Fruit fly (Drosophila melanogaster) whole organism, embryonic: ENCODE measurements around the gene Hsp67Ba.

Experiments
- CG10565 ChIP-seq: fragments of 200-800 bp; sonication (Bioruptor generic); optimal IDR thresholded peaks from 3 replicates; lab custom pipeline; 2016; ENCODE audit warnings: missing biosample characterization, mild to moderate bottlenecking, missing genetic modification characterization
- CG10979 ChIP-seq: fragments of 200-800 bp; sonication (Bioruptor generic); optimal IDR thresholded peaks from 2 replicates; lab custom pipeline; 2018; ENCODE audit warnings: missing biosample characterization, mild to moderate bottlenecking, missing genetic modification characterization, moderate library complexity
- CG11560 ChIP-seq: fragments of 200-800 bp; sonication (Bioruptor generic); IDR thresholded peaks from 3 replicates; pipeline ENCODE4 v1.3.6; 2022; ENCODE audit warnings: missing biosample characterization, missing genetic modification characterization
- CG12071 ChIP-seq: fragments of 200-800 bp; sonication (Bioruptor generic); optimal IDR thresholded peaks from 3 replicates; lab custom pipeline; 2018; ENCODE audit warnings: missing biosample characterization, mild to moderate bottlenecking, missing genetic modification characterization
- CG12219 ChIP-seq: fragments of 200-800 bp; sonication (Bioruptor generic); optimal IDR thresholded peaks from 3 replicates; lab custom pipeline; 2018; ENCODE audit warnings: missing biosample characterization, mild to moderate bottlenecking, missing genetic modification characterization
- CG12942 ChIP-seq: fragments of 200-800 bp; sonication (Bioruptor generic); optimal IDR thresholded peaks from 3 replicates; lab custom pipeline; 2016; ENCODE audit warnings: missing biosample characterization, missing genetic modification characterization
- CG13296 ChIP-seq: fragments of 200-800 bp; sonication (Bioruptor generic); optimal IDR thresholded peaks from 3 replicates; lab custom pipeline; 2018; ENCODE audit warnings: missing biosample characterization, mild to moderate bottlenecking, missing genetic modification characterization
- CG14014 ChIP-seq: fragments of 200-800 bp; sonication (Bioruptor generic); IDR thresholded peaks from 2 replicates; pipeline ENCODE4 v1.3.6; 2022; ENCODE audit warnings: missing biosample characterization, missing genetic modification characterization
- CG14667 ChIP-seq: fragments of 200-800 bp; sonication (Bioruptor generic); IDR thresholded peaks from 2 replicates; pipeline ENCODE4 v1.3.6; 2022; ENCODE audit warnings: missing biosample characterization, missing genetic modification characterization
- CG14860 ChIP-seq: fragments of 200-800 bp; sonication (Bioruptor generic); IDR thresholded peaks from 3 replicates; pipeline ENCODE4 v1.3.6; 2022; ENCODE audit warnings: missing biosample characterization, missing genetic modification characterization; ENCODE audit not compliant: partially characterized antibody
- CG1602 ChIP-seq: fragments of 200-800 bp; sonication (Bioruptor generic); optimal IDR thresholded peaks from 3 replicates; lab custom pipeline; 2016; ENCODE audit warnings: missing biosample characterization, missing genetic modification characterization
- CG17186 ChIP-seq: fragments of 200-800 bp; sonication (Bioruptor generic); optimal IDR thresholded peaks from 3 replicates; lab custom pipeline; 2017; ENCODE audit warnings: missing biosample characterization, missing genetic modification reagents, missing genetic modification characterization
- CG17385 ChIP-seq: fragments of 200-800 bp; sonication (Bioruptor generic); optimal IDR thresholded peaks from 3 replicates; lab custom pipeline; 2018; ENCODE audit warnings: missing biosample characterization, mild to moderate bottlenecking, missing genetic modification characterization
- CG17612 ChIP-seq: fragments of 200-800 bp; sonication (Bioruptor generic); IDR thresholded peaks from 2 replicates; pipeline ENCODE4 v1.3.6; 2022; ENCODE audit warnings: missing biosample characterization, missing genetic modification characterization
- CG17802 ChIP-seq: fragments of 200-800 bp; sonication (Bioruptor generic); optimal IDR thresholded peaks from 2 replicates; lab custom pipeline; 2018; ENCODE audit warnings: missing biosample characterization, mild to moderate bottlenecking, missing genetic modification characterization, moderate library complexity
- CG18011 ChIP-seq: fragments of 200-800 bp; sonication (Bioruptor generic); optimal IDR thresholded peaks from 2 replicates; lab custom pipeline; 2017; ENCODE audit warnings: missing biosample characterization, missing genetic modification characterization, mild to moderate bottlenecking, moderate library complexity, missing genotype
- CG18599 ChIP-seq: fragments of 200-800 bp; sonication (Bioruptor generic); optimal IDR thresholded peaks from 3 replicates; lab custom pipeline; 2017; ENCODE audit warnings: missing biosample characterization, missing genetic modification characterization, mild to moderate bottlenecking, moderate library complexity, missing genetic modification reagents
- CG2120 ChIP-seq: fragments of 200-800 bp; sonication (Bioruptor generic); optimal IDR thresholded peaks from 3 replicates; lab custom pipeline; 2016; ENCODE audit warnings: missing biosample characterization, missing genetic modification characterization
- CG3407 ChIP-seq: fragments of 200-800 bp; sonication (Bioruptor generic); optimal IDR thresholded peaks from 2 replicates; lab custom pipeline; 2018; ENCODE audit warnings: missing biosample characterization, mild to moderate bottlenecking, missing genetic modification characterization
- CG34224 ChIP-seq: fragments of 200-800 bp; sonication (Bioruptor generic); IDR thresholded peaks from 3 replicates; pipeline ENCODE4 v1.3.6; 2022; ENCODE audit warnings: missing biosample characterization, missing genetic modification characterization; ENCODE audit not compliant: partially characterized antibody
- CG4282 ChIP-seq: fragments of 200-800 bp; sonication (Bioruptor generic); optimal IDR thresholded peaks from 2 replicates; lab custom pipeline; 2016; ENCODE audit warnings: missing biosample characterization, missing genetic modification characterization
- CG4424 ChIP-seq: fragments of 200-800 bp; sonication (Bioruptor generic); optimal IDR thresholded peaks from 3 replicates; lab custom pipeline; 2016; ENCODE audit warnings: missing biosample characterization, missing genetic modification characterization
- CG4617 ChIP-seq: fragments of 200-800 bp; sonication (Bioruptor generic); optimal IDR thresholded peaks from 3 replicates; lab custom pipeline; 2016; ENCODE audit warnings: missing biosample characterization, missing genetic modification characterization, borderline replicate concordance
- CG6654 ChIP-seq: fragments of 200-800 bp; sonication (Bioruptor generic); optimal IDR thresholded peaks from 2 replicates; lab custom pipeline; 2017; ENCODE audit warnings: missing biosample characterization, mild to moderate bottlenecking, missing genetic modification characterization
- CG7271 ChIP-seq: fragments of 200-800 bp; sonication (Bioruptor generic); optimal IDR thresholded peaks from 2 replicates; lab custom pipeline; 2018; ENCODE audit warnings: missing biosample characterization, mild to moderate bottlenecking, missing genetic modification characterization, moderate library complexity
- CG8290 ChIP-seq, 3 experiments: fragments of 200-800 bp; sonication (Bioruptor generic); optimal IDR thresholded peaks; 2 replicates each; lab custom pipeline; 2016 to 2019; ENCODE audit warnings: missing biosample characterization in 3 of 3, missing genetic modification characterization in 3 of 3, mild to moderate bottlenecking in 2 of 3, moderate library complexity in 1 of 3
- CG9876 ChIP-seq: fragments of 200-800 bp; sonication (Bioruptor generic); optimal IDR thresholded peaks from 2 replicates; lab custom pipeline; 2016; ENCODE audit warnings: missing biosample characterization, missing genetic modification characterization
- Camta ChIP-seq: fragments of 200-800 bp; sonication (Bioruptor generic); optimal IDR thresholded peaks from 2 replicates; lab custom pipeline; 2016; ENCODE audit warnings: missing biosample characterization, missing genetic modification characterization
- Dek ChIP-seq: fragments of 200-800 bp; sonication (Bioruptor generic); optimal IDR thresholded peaks from 3 replicates; lab custom pipeline; 2019; ENCODE audit warnings: missing biosample characterization, mild to moderate bottlenecking, missing genetic modification characterization, moderate library complexity
- Gsc ChIP-seq: fragments of 200-800 bp; sonication (Bioruptor generic); IDR thresholded peaks from 2 replicates; pipeline ENCODE4 v1.3.6; 2022; ENCODE audit warnings: missing biosample characterization, missing genetic modification characterization
- HLH4C ChIP-seq: fragments of 200-800 bp; sonication (Bioruptor generic); IDR thresholded peaks from 3 replicates; pipeline ENCODE4 v1.3.6; 2022; ENCODE audit warnings: missing biosample characterization, missing genetic modification characterization; ENCODE audit not compliant: partially characterized antibody
- Scr ChIP-seq: fragments of 200-800 bp; sonication (Bioruptor generic); IDR thresholded peaks from 2 replicates; pipeline ENCODE4 v1.3.6; 2022; ENCODE audit warnings: missing biosample characterization, missing genetic modification characterization; ENCODE audit not compliant: partially characterized antibody
- TFAM ChIP-seq: fragments of 200-800 bp; sonication (Bioruptor generic); optimal IDR thresholded peaks from 2 replicates; lab custom pipeline; 2017; ENCODE audit warnings: missing biosample characterization, missing genetic modification characterization, inconsistent platforms
- Vsx1 ChIP-seq: fragments of 200-800 bp; sonication (Bioruptor generic); optimal IDR thresholded peaks from 2 replicates; lab custom pipeline; 2017; ENCODE audit warnings: missing biosample characterization, mild to moderate bottlenecking, missing genetic modification characterization, missing genetic modification reagents
- YL-1 ChIP-seq: fragments of 200-800 bp; sonication (Bioruptor generic); optimal IDR thresholded peaks from 3 replicates; lab custom pipeline; 2017; ENCODE audit warnings: missing biosample characterization, mild to moderate bottlenecking, missing genetic modification characterization
- bowl ChIP-seq: fragments of 200-800 bp; sonication (Bioruptor generic); IDR thresholded peaks from 2 replicates; pipeline ENCODE4 v1.3.6; 2022; ENCODE audit warnings: missing biosample characterization, missing genetic modification characterization
- dmrt11E ChIP-seq: fragments of 200-800 bp; sonication (Bioruptor generic); optimal IDR thresholded peaks from 3 replicates; lab custom pipeline; 2018; ENCODE audit warnings: missing biosample characterization, mild to moderate bottlenecking, missing genetic modification characterization, moderate library complexity
- esg ChIP-seq: fragments of 200-800 bp; sonication (Bioruptor generic); conservative IDR thresholded peaks from 2 replicates; pipeline ENCODE4 v1.3.6; 2022; ENCODE audit warnings: missing biosample characterization, missing genetic modification characterization
- fd64A ChIP-seq: fragments of 200-800 bp; sonication (Bioruptor generic); optimal IDR thresholded peaks from 3 replicates; lab custom pipeline; 2018; ENCODE audit warnings: missing biosample characterization, mild to moderate bottlenecking, missing genetic modification characterization
- mam ChIP-seq: fragments of 200-800 bp; sonication (Bioruptor generic); optimal IDR thresholded peaks from 3 replicates; lab custom pipeline; 2016; ENCODE audit warnings: missing biosample characterization, missing genetic modification characterization
- nau ChIP-seq: fragments of 200-800 bp; sonication (Bioruptor generic); optimal IDR thresholded peaks from 3 replicates; lab custom pipeline; 2017; ENCODE audit warnings: missing biosample characterization, mild to moderate bottlenecking, missing genetic modification characterization, missing genetic modification reagents
- pho ChIP-seq: fragments of 200-800 bp; sonication (Bioruptor generic); optimal IDR thresholded peaks from 2 replicates; lab custom pipeline; 2016; ENCODE audit warnings: missing biosample characterization, missing genetic modification characterization
- repo ChIP-seq: fragments of 200-800 bp; sonication (Bioruptor generic); optimal IDR thresholded peaks from 2 replicates; lab custom pipeline; 2016; ENCODE audit warnings: missing biosample characterization, missing genetic modification characterization
- salm ChIP-seq: fragments of 200-800 bp; sonication (Bioruptor generic); optimal IDR thresholded peaks from 2 replicates; lab custom pipeline; 2018; ENCODE audit warnings: missing biosample characterization, mild to moderate bottlenecking, missing genetic modification characterization
- sim ChIP-seq: fragments of 200-800 bp; sonication (Bioruptor generic); IDR thresholded peaks from 2 replicates; pipeline ENCODE4 v1.3.6; 2022; ENCODE audit warnings: missing biosample characterization, missing genetic modification characterization
- sob ChIP-seq: fragments of 200-800 bp; sonication (Bioruptor generic); IDR thresholded peaks from 2 replicates; pipeline ENCODE4 v1.3.6; 2022; ENCODE audit warnings: missing biosample characterization, missing genetic modification characterization
- tup ChIP-seq: fragments of 200-800 bp; sonication (Bioruptor generic); optimal IDR thresholded peaks from 2 replicates; lab custom pipeline; 2016; ENCODE audit warnings: missing biosample characterization, mild to moderate bottlenecking, missing genetic modification characterization, moderate library complexity
- usp ChIP-seq: fragments of >200 bp; optimal IDR thresholded peaks from 2 replicates; lab custom pipeline; 2017; ENCODE audit warnings: missing biosample characterization, missing genetic modification characterization
- zfh2 ChIP-seq: fragments of 200-800 bp; sonication (Bioruptor generic); optimal IDR thresholded peaks from 2 replicates; lab custom pipeline; 2016; ENCODE audit warnings: missing biosample characterization, missing genetic modification characterization

Hsp67Ba gene

DNA sequence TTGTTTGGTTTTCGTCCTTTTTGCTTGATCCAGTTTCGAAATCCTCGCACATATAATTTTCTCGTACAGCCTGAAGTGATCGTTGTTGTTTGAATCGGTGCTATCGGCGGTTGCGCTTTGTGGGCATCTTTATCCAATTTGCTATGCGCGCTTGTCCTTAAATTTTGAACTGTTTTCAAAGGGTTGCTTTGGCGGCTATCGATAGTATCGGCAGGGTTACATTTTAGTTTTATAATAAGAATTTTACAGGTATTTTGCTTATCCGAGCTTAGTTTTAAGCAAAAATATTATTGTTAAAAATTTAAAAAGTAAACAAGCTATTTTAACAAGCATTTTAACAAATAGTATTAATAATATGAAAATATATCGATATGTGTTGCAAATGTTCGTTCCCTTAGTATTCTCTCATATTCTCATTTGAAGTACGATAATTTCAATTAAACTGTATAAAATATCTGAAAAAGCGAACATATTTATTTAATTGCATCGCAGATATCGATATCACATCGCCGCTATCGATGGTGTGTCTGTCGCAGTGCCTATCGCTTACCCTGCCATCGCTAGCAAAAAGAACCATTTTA lies 12.4 kb downstream of the Hsp67Ba start, which contains the start of the genes Klp67A and CG4452 (continued):
- no peak for TF ChIP-seq tup (GFP tag; lab: Kevin White, UChicago)
- TF ChIP-seq CG11560 (tag; lab: Robert Waterston, UW) = no peak
- TF ChIP-seq fd64A (GFP tag; lab: Kevin White, UChicago) = no peak
- no peak for TF ChIP-seq CG3407 (GFP tag; lab: Kevin White, UChicago)
- no peak for TF ChIP-seq repo (GFP tag; lab: Kevin White, UChicago)
- TF ChIP-seq sim (GFP tag; lab: Robert Waterston, UW) = no peak
- peak; percentile 17 for TF ChIP-seq CG13296 (GFP tag; lab: Kevin White, UChicago)
- no peak for TF ChIP-seq CG17802 (tag; lab: Kevin White, UChicago)
- peak; percentile 25 for TF ChIP-seq zfh2 (GFP tag; lab: Kevin White, UChicago)
- TF ChIP-seq CG6654 (GFP tag; lab: Kevin White, UChicago) = no peak
- TF ChIP-seq CG4282 (GFP tag; lab: Kevin White, UChicago) = no peak
- TF ChIP-seq CG14014 (GFP tag; lab: Robert Waterston, UW) = peak; percentile 10; the same call in 1 of the 2 replicates
- peak; percentile 27 for TF ChIP-seq Dek (tag; lab: Kevin White, UChicago)
- no peak for TF ChIP-seq CG4617
- TF ChIP-seq usp (GFP tag; lab: Kevin White, UChicago) = no peak
- TF ChIP-seq Gsc (GFP tag; lab: Robert Waterston, UW) = no peak
- peak; percentile 31 for TF ChIP-seq CG7271 (tag; lab: Kevin White, UChicago)
- TF ChIP-seq CG10565 = no peak
- peak; percentile 22 for TF ChIP-seq CG10979 (tag; lab: Kevin White, UChicago)
- peak; percentile 97 for TF ChIP-seq Scr (GFP tag; lab: Robert Waterston, UW)
- peak; percentile 43 for TF ChIP-seq pho (GFP tag; lab: Kevin White, UChicago)
- peak; percentile 34 for TF ChIP-seq CG1602 (GFP tag; lab: Kevin White, UChicago)
- TF ChIP-seq mam (GFP tag; lab: Kevin White, UChicago) = peak; percentile 22
- no peak for TF ChIP-seq CG12071 (GFP tag; lab: Kevin White, UChicago)
- no peak for TF ChIP-seq CG17612
- TF ChIP-seq bowl (GFP tag; lab: Robert Waterston, UW) = no peak
- peak; percentile 89 for TF ChIP-seq CG34224 (GFP tag; lab: Robert Waterston, UW)
- TF ChIP-seq sob (GFP tag; lab: Robert Waterston, UW) = no peak
- TF ChIP-seq YL-1 = peak; percentile 39
- peak; percentile 11 for TF ChIP-seq CG18011
- peak; percentile 50 for TF ChIP-seq CG4424 (GFP tag; lab: Kevin White, UChicago)
- peak; percentile 45 for TF ChIP-seq CG18599 (GFP tag; lab: Kevin White, UChicago)
- TF ChIP-seq CG14667 (GFP tag; lab: Robert Waterston, UW) = 0 out of 2 replicates have a peak, but pooled peaks have one; percentile 16
- TF ChIP-seq CG12219 (GFP tag; lab: Kevin White, UChicago) = no peak
- TF ChIP-seq Vsx1 = no peak
- no peak for TF ChIP-seq TFAM (GFP tag; lab: Kevin White, UChicago)
- peak; percentile 55 for TF ChIP-seq CG17186 (GFP tag; lab: Kevin White, UChicago)
- no peak for TF ChIP-seq Camta (GFP tag; lab: Kevin White, UChicago)
- TF ChIP-seq CG12942 (GFP tag; lab: Kevin White, UChicago) = peak; percentile 3
- TF ChIP-seq CG14860 = peak; percentile 94
- 0 out of 2 replicates have a peak, but pooled peaks have one; percentile 12 for TF ChIP-seq esg (GFP tag; lab: Robert Waterston, UW)
- TF ChIP-seq dmrt11E (tag; lab: Kevin White, UChicago) = peak; percentile 63
- peak; percentile 45 for TF ChIP-seq CG2120 (GFP tag; lab: Kevin White, UChicago)
- TF ChIP-seq CG9876 = no peak
- TF ChIP-seq CG8290 (GFP tag; optimal IDR thresholded peaks at IDR 0.05; lab: Kevin White, UChicago) = peak; percentile 43
- peak in 1 of 2 experiments; percentile 63 for TF ChIP-seq CG8290 (tag; optimal IDR thresholded peaks at IDR 0.05; lab: Kevin White, UChicago)
- peak; percentile 13 for TF ChIP-seq salm (tag; lab: Kevin White, UChicago)
- TF ChIP-seq nau (GFP tag; lab: Kevin White, UChicago) = no peak
- TF ChIP-seq CG17385 (GFP tag; lab: Kevin White, UChicago) = peak; percentile 5
- peak; percentile 92 for TF ChIP-seq HLH4C (GFP tag; lab: Robert Waterston, UW)
